Fruit fly (Drosophila melanogaster) whole organism, embryonic: ENCODE data around the gene Muc18B.

ENCODE experiments used
- Antp ChIP-seq: fragments of 200-800 bp; sonication (Bioruptor generic); optimal IDR thresholded peaks from 3 replicates; lab custom pipeline; 2016; ENCODE audit warnings: missing biosample characterization, missing genetic modification characterization
- Asciz ChIP-seq: fragments of 200-800 bp; sonication (Bioruptor generic); optimal IDR thresholded peaks from 2 replicates; lab custom pipeline; 2017; ENCODE audit warnings: missing biosample characterization, mild to moderate bottlenecking, missing genetic modification characterization, missing genetic modification reagents
- CG1024 ChIP-seq: fragments of 200-800 bp; sonication (Bioruptor generic); IDR thresholded peaks from 2 replicates; pipeline ENCODE4 v1.3.6; 2022; ENCODE audit warnings: missing biosample characterization, missing genetic modification characterization
- CG10462 ChIP-seq: fragments of 200-800 bp; sonication (Bioruptor generic); optimal IDR thresholded peaks from 2 replicates; lab custom pipeline; 2016; ENCODE audit warnings: missing biosample characterization, missing genetic modification characterization
- CG11398 ChIP-seq: fragments of 200-800 bp; sonication (Bioruptor generic); optimal IDR thresholded peaks from 2 replicates; lab custom pipeline; 2016; ENCODE audit warnings: missing biosample characterization, missing genetic modification characterization
- CG11696 ChIP-seq: fragments of 200-800 bp; sonication (Bioruptor generic); IDR thresholded peaks from 2 replicates; pipeline ENCODE4 v1.3.6; 2022; ENCODE audit warnings: missing biosample characterization, missing genetic modification characterization
- CG12659 ChIP-seq: fragments of 200-800 bp; sonication (Bioruptor generic); optimal IDR thresholded peaks from 3 replicates; lab custom pipeline; 2017; ENCODE audit warnings: mild to moderate bottlenecking, missing biosample characterization, missing genetic modification reagents, missing genetic modification characterization
- CG14441 ChIP-seq: fragments of 200-800 bp; sonication (Bioruptor generic); IDR thresholded peaks from 2 replicates; pipeline ENCODE4 v1.3.6; 2022; ENCODE audit warnings: missing biosample characterization, missing genetic modification characterization
- CG14667 ChIP-seq: fragments of 200-800 bp; sonication (Bioruptor generic); IDR thresholded peaks from 2 replicates; pipeline ENCODE4 v1.3.6; 2022; ENCODE audit warnings: missing biosample characterization, missing genetic modification characterization
- CG15514 ChIP-seq: fragments of 200-800 bp; sonication (Bioruptor generic); optimal IDR thresholded peaks from 3 replicates; lab custom pipeline; 2017; ENCODE audit warnings: missing biosample characterization, missing genetic modification characterization, mild to moderate bottlenecking, moderate library complexity, missing genetic modification reagents
- CG16813 ChIP-seq: fragments of 200-800 bp; sonication (Bioruptor generic); IDR thresholded peaks from 3 replicates; pipeline ENCODE4 v1.3.6; 2022; ENCODE audit warnings: missing biosample characterization, missing genetic modification characterization; ENCODE audit not compliant: partially characterized antibody
- CG17186 ChIP-seq: fragments of 200-800 bp; sonication (Bioruptor generic); optimal IDR thresholded peaks from 3 replicates; lab custom pipeline; 2017; ENCODE audit warnings: missing biosample characterization, missing genetic modification reagents, missing genetic modification characterization
- CG17328 ChIP-seq: fragments of 200-800 bp; sonication (Bioruptor generic); IDR thresholded peaks from 2 replicates; pipeline ENCODE4 v1.3.6; 2022; ENCODE audit warnings: missing biosample characterization, missing genetic modification characterization
- CG18262 ChIP-seq: fragments of 200-800 bp; optimal IDR thresholded peaks from 3 replicates; lab custom pipeline; 2019; ENCODE audit warnings: missing biosample characterization, mild to moderate bottlenecking, missing genetic modification characterization, moderate library complexity
- CG2120 ChIP-seq: fragments of 200-800 bp; sonication (Bioruptor generic); optimal IDR thresholded peaks from 3 replicates; lab custom pipeline; 2016; ENCODE audit warnings: missing biosample characterization, missing genetic modification characterization
- CG30020 ChIP-seq: fragments of 200-800 bp; optimal IDR thresholded peaks from 2 replicates; lab custom pipeline; 2019; ENCODE audit warnings: missing biosample characterization, mild to moderate bottlenecking, missing genetic modification characterization, moderate library complexity
- CG31365 ChIP-seq: fragments of 200-800 bp; sonication (Bioruptor generic); optimal IDR thresholded peaks from 2 replicates; lab custom pipeline; 2018; ENCODE audit warnings: missing biosample characterization, mild to moderate bottlenecking, missing genetic modification characterization
- CG31441 ChIP-seq: fragments of 200-800 bp; sonication (Bioruptor generic); IDR thresholded peaks from 2 replicates; pipeline ENCODE4 v1.3.6; 2022; ENCODE audit warnings: missing biosample characterization, missing genetic modification characterization
- CG32767 ChIP-seq: fragments of 200-800 bp; sonication (Bioruptor generic); IDR thresholded peaks from 2 replicates; pipeline ENCODE4 v1.3.6; 2022; ENCODE audit warnings: missing biosample characterization, missing genetic modification characterization
- CG33557 ChIP-seq: fragments of 200-800 bp; sonication (Bioruptor generic); optimal IDR thresholded peaks from 2 replicates; lab custom pipeline; 2019; ENCODE audit warnings: missing biosample characterization, mild to moderate bottlenecking, missing genetic modification characterization, moderate library complexity
- CG34224 ChIP-seq: fragments of 200-800 bp; sonication (Bioruptor generic); IDR thresholded peaks from 3 replicates; pipeline ENCODE4 v1.3.6; 2022; ENCODE audit warnings: missing biosample characterization, missing genetic modification characterization; ENCODE audit not compliant: partially characterized antibody
- CG6175 ChIP-seq: fragments of 200-800 bp; sonication (Bioruptor generic); IDR thresholded peaks from 3 replicates; pipeline ENCODE4 v1.3.6; 2022; ENCODE audit warnings: missing biosample characterization, missing genetic modification characterization
- CG6272 ChIP-seq: fragments of 200-800 bp; sonication (Bioruptor generic); IDR thresholded peaks from 2 replicates; pipeline ENCODE4 v1.3.6; 2022; ENCODE audit warnings: missing biosample characterization, missing genetic modification characterization
- CG6765 ChIP-seq: fragments of 200-800 bp; sonication (Bioruptor generic); optimal IDR thresholded peaks from 3 replicates; lab custom pipeline; 2017; ENCODE audit warnings: missing biosample characterization, mild to moderate bottlenecking, missing genetic modification characterization
- CG6791 ChIP-seq: fragments of 200-800 bp; sonication (Bioruptor generic); IDR thresholded peaks from 3 replicates; pipeline ENCODE4 v1.3.6; 2022; ENCODE audit warnings: missing biosample characterization, missing genetic modification characterization; ENCODE audit not compliant: partially characterized antibody
- Deaf1 ChIP-seq: fragments of 200-800 bp; optimal IDR thresholded peaks from 3 replicates; lab custom pipeline; 2019; ENCODE audit warnings: missing biosample characterization, mild to moderate bottlenecking, missing genetic modification characterization, moderate library complexity
- Kr ChIP-seq: fragments of 200-800 bp; sonication (Bioruptor generic); optimal IDR thresholded peaks from 2 replicates; lab custom pipeline; 2017; ENCODE audit warnings: missing biosample characterization, mild to moderate bottlenecking, missing genetic modification characterization
- Lpt ChIP-seq: fragments of >200 bp; optimal IDR thresholded peaks from 2 replicates; lab custom pipeline; 2018; ENCODE audit warnings: missing biosample characterization, missing genetic modification characterization
- MTF-1 ChIP-seq: fragments of 200-800 bp; sonication (Bioruptor generic); optimal IDR thresholded peaks from 2 replicates; lab custom pipeline; 2018; ENCODE audit warnings: missing biosample characterization, mild to moderate bottlenecking, missing genetic modification characterization, borderline replicate concordance
- NK7.1 ChIP-seq: fragments of 200-800 bp; sonication (Bioruptor generic); optimal IDR thresholded peaks from 3 replicates; lab custom pipeline; 2016; ENCODE audit warnings: missing biosample characterization, missing genetic modification characterization
- Scr ChIP-seq: fragments of 200-800 bp; sonication (Bioruptor generic); IDR thresholded peaks from 2 replicates; pipeline ENCODE4 v1.3.6; 2022; ENCODE audit warnings: missing biosample characterization, missing genetic modification characterization; ENCODE audit not compliant: partially characterized antibody
- Sox100B ChIP-seq: fragments of 200-800 bp; sonication (Bioruptor generic); optimal IDR thresholded peaks from 3 replicates; lab custom pipeline; 2018; ENCODE audit warnings: missing biosample characterization, mild to moderate bottlenecking, missing genetic modification characterization
- al ChIP-seq: fragments of 200-800 bp; sonication (Bioruptor generic); IDR thresholded peaks from 2 replicates; pipeline ENCODE4 v1.3.6; 2022; ENCODE audit warnings: missing biosample characterization, missing genetic modification characterization
- ato ChIP-seq: fragments of 200-800 bp; sonication (Bioruptor generic); IDR thresholded peaks from 2 replicates; pipeline ENCODE4 v1.3.6; 2022; ENCODE audit warnings: missing biosample characterization, missing genetic modification characterization; ENCODE audit not compliant: partially characterized antibody
- ci ChIP-seq: fragments of 200-800 bp; sonication (Bioruptor generic); IDR thresholded peaks from 3 replicates; pipeline ENCODE4 v1.3.6; 2022; ENCODE audit warnings: missing biosample characterization, missing genetic modification characterization
- crol ChIP-seq: fragments of 200-800 bp; sonication (Bioruptor generic); IDR thresholded peaks from 2 replicates; pipeline ENCODE4 v1.3.6; 2022; ENCODE audit warnings: missing biosample characterization, missing genetic modification characterization
- dm ChIP-seq: fragments of 200-800 bp; sonication (Bioruptor generic); optimal IDR thresholded peaks from 3 replicates; lab custom pipeline; 2016; ENCODE audit warnings: missing biosample characterization, missing genetic modification characterization
- dysf ChIP-seq: fragments of 200-800 bp; sonication (Bioruptor generic); IDR thresholded peaks from 3 replicates; pipeline ENCODE4 v1.3.6; 2022; ENCODE audit warnings: missing biosample characterization, missing genetic modification characterization
- emc ChIP-seq: fragments of 200-800 bp; sonication (Bioruptor generic); optimal IDR thresholded peaks from 2 replicates; lab custom pipeline; 2016; ENCODE audit warnings: missing biosample characterization, missing genetic modification characterization
- fd102C ChIP-seq: fragments of 200-800 bp; sonication (Bioruptor generic); optimal IDR thresholded peaks from 2 replicates; lab custom pipeline; 2018; ENCODE audit warnings: missing biosample characterization, mild to moderate bottlenecking, missing genetic modification characterization, moderate library complexity
- hbn ChIP-seq: fragments of 200-800 bp; sonication (Bioruptor generic); IDR thresholded peaks from 2 replicates; pipeline ENCODE4 v1.3.6; 2022; ENCODE audit warnings: missing biosample characterization, missing genetic modification characterization; ENCODE audit not compliant: partially characterized antibody
- her ChIP-seq: fragments of 200-800 bp; sonication (Bioruptor generic); optimal IDR thresholded peaks from 2 replicates; lab custom pipeline; 2016; ENCODE audit warnings: missing biosample characterization, missing genetic modification characterization
- kni ChIP-seq: fragments of 200-800 bp; sonication (Bioruptor generic); optimal IDR thresholded peaks from 3 replicates; lab custom pipeline; 2017; ENCODE audit warnings: mild to moderate bottlenecking, missing biosample characterization, missing genetic modification reagents, missing genetic modification characterization
- lov ChIP-seq, 2 experiments: fragments of 200-800 bp in 1 of 2; fragments of >200 bp in 1 of 2; sonication (Bioruptor generic) in 1 of 2; IDR thresholded peaks in 1 of 2; optimal IDR thresholded peaks in 1 of 2; 2 replicates in 1 of 2; 3 replicates in 1 of 2; pipeline versions ENCODE4 v1.3.6 to Lab custom; 2017 to 2022; ENCODE audit warnings: missing biosample characterization in 1 of 2, missing genetic modification characterization in 1 of 2
- odd ChIP-seq: fragments of 200-800 bp; sonication (Bioruptor generic); optimal IDR thresholded peaks from 2 replicates; lab custom pipeline; 2017; ENCODE audit warnings: missing biosample characterization, mild to moderate bottlenecking, missing genetic modification characterization
- pum ChIP-seq: fragments of 200-800 bp; sonication (Bioruptor generic); optimal IDR thresholded peaks from 2 replicates; lab custom pipeline; 2016; ENCODE audit warnings: missing biosample characterization, missing genetic modification characterization
- sd ChIP-seq: fragments of 200-800 bp; sonication (Bioruptor generic); optimal IDR thresholded peaks from 3 replicates; lab custom pipeline; 2018; ENCODE audit warnings: missing biosample characterization, mild to moderate bottlenecking, missing genetic modification characterization, moderate library complexity
- twi ChIP-seq: fragments of 200-800 bp; optimal IDR thresholded peaks from 2 replicates; lab custom pipeline; 2019; ENCODE audit warnings: missing biosample characterization, mild to moderate bottlenecking, missing genetic modification characterization, moderate library complexity
- vfl ChIP-seq: fragments of 200-800 bp; sonication (Bioruptor generic); optimal IDR thresholded peaks from 2 replicates; lab custom pipeline; 2016; ENCODE audit warnings: missing biosample characterization, missing genetic modification characterization
- wek ChIP-seq: fragments of 200-800 bp; sonication (Bioruptor generic); optimal IDR thresholded peaks from 3 replicates; lab custom pipeline; 2018; ENCODE audit warnings: missing biosample characterization, mild to moderate bottlenecking, missing genetic modification characterization, moderate library complexity

Muc18B gene

DNA sequence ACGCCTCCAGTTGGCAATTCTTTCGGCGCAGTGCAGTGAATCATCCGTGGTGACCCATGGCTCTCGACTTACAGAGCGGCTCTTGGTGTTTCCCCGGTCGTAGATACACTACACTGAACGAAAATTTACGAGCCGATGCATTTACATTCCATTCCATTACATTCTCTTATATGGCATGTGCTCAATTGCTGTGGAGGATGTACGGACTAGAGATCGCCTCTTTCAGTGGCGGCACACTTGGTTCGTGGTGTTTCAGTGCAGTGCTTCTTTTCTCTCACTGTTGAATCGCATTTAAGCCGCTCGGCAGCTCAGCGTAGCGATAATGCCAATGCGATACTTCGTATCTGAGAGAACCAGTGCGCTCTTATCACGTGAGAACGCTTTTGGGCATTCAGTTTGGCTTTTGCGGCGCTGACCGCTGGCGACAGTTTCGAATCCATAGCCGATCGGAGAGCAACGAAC lies 27.7 kb upstream of the Muc18B start, which contains the start of gene Mec2 (continued):
- peak; percentile 23 for TF ChIP-seq pum (GFP tag; lab: Kevin White, UChicago)
- TF ChIP-seq her (GFP tag; lab: Kevin White, UChicago) = peak; percentile 30
- no peak for TF ChIP-seq crol (GFP tag; lab: Robert Waterston, UW)
- 0 out of 2 replicates have a peak, but pooled peaks have one; percentile 25 for TF ChIP-seq CG1024
- TF ChIP-seq odd (GFP tag; lab: Kevin White, UChicago) = no peak
- TF ChIP-seq CG17328 = peak; percentile 62
- peak; percentile 37; the same call in 1 of the 2 replicates for TF ChIP-seq CG32767 (GFP tag; lab: Robert Waterston, UW)
- TF ChIP-seq dm (GFP tag; lab: Kevin White, UChicago) = peak; percentile 48
- TF ChIP-seq fd102C (GFP tag; lab: Kevin White, UChicago) = no peak
- peak; percentile 76 for TF ChIP-seq CG14441 (GFP tag; lab: Robert Waterston, UW)
- TF ChIP-seq al (GFP tag; lab: Robert Waterston, UW) = no peak
- TF ChIP-seq CG15514 = peak; percentile 32
- no peak for TF ChIP-seq CG11696 (GFP tag; lab: Robert Waterston, UW)
- TF ChIP-seq emc = no peak
- TF ChIP-seq CG6272 = no peak
- no peak for TF ChIP-seq kni
- TF ChIP-seq sd (tag; lab: Kevin White, UChicago) = peak; percentile 46
- TF ChIP-seq ci (GFP tag; lab: Robert Waterston, UW) = peak; percentile 83
- TF ChIP-seq Asciz (GFP tag; lab: Kevin White, UChicago) = no peak
- TF ChIP-seq CG16813 (GFP tag; lab: Robert Waterston, UW) = no peak
- no peak for TF ChIP-seq CG6175 (GFP tag; lab: Robert Waterston, UW)
- no peak for TF ChIP-seq twi (tag; lab: Kevin White, UChicago)
- no peak for TF ChIP-seq CG33557 (GFP tag; lab: Kevin White, UChicago)
- no peak for TF ChIP-seq CG17186
- no peak for TF ChIP-seq CG34224
- TF ChIP-seq Scr (GFP tag; lab: Robert Waterston, UW) = no peak
- no peak for TF ChIP-seq hbn (GFP tag; lab: Robert Waterston, UW)
- TF ChIP-seq CG11398 (GFP tag; lab: Kevin White, UChicago) = peak; percentile 42
- no peak for TF ChIP-seq ato (GFP tag; lab: Robert Waterston, UW)
- no peak for TF ChIP-seq CG6765 (GFP tag; lab: Kevin White, UChicago)
- no peak for TF ChIP-seq Lpt
- TF ChIP-seq CG31365 (tag; lab: Kevin White, UChicago) = no peak
- TF ChIP-seq NK7.1 (GFP tag; lab: Kevin White, UChicago) = peak; percentile 52
- TF ChIP-seq Sox100B = no peak
- TF ChIP-seq CG10462 = no peak
- TF ChIP-seq CG14667 (GFP tag; lab: Robert Waterston, UW) = peak; percentile 54
- TF ChIP-seq MTF-1 (GFP tag; lab: Kevin White, UChicago) = no peak
- TF ChIP-seq wek (GFP tag; lab: Kevin White, UChicago) = peak; percentile 8
- TF ChIP-seq Kr (GFP tag; lab: Kevin White, UChicago) = no peak
- no peak for TF ChIP-seq CG6791 (GFP tag; lab: Robert Waterston, UW)
- peak; percentile 54 for TF ChIP-seq Antp
- TF ChIP-seq CG2120 = peak; percentile 77
- TF ChIP-seq dysf (GFP tag; lab: Robert Waterston, UW) = peak; percentile 62
- TF ChIP-seq lov (optimal IDR thresholded peaks at IDR 0.05; lab: Kevin White, UChicago) = no peak
- TF ChIP-seq lov (GFP tag; IDR thresholded peaks at IDR 0.05; lab: Robert Waterston, UW) = no peak
- TF ChIP-seq CG12659 (GFP tag; lab: Kevin White, UChicago) = peak; percentile 55
- peak; percentile 56 for TF ChIP-seq Deaf1
- TF ChIP-seq vfl (GFP tag; lab: Kevin White, UChicago) = no peak
- TF ChIP-seq CG30020 (tag; lab: Kevin White, UChicago) = no peak
- peak; percentile 15; the same call in 1 of the 2 replicates for TF ChIP-seq CG31441 (GFP tag; lab: Robert Waterston, UW)
- peak; percentile 33 for TF ChIP-seq CG18262 (tag; lab: Kevin White, UChicago)
